Fruit fly (Drosophila melanogaster) whole organism, wandering third instar larva: ENCODE results near the gene alpha-Man-Ib.

Experiments
- Abd-B ChIP-seq: fragments of >200 bp; optimal IDR thresholded peaks from 2 replicates; lab custom pipeline; 2017; ENCODE audit warnings: missing biosample characterization, missing genetic modification characterization
- CG32264 ChIP-seq: fragments of 200-800 bp; sonication (Bioruptor generic); optimal IDR thresholded peaks from 2 replicates; lab custom pipeline; 2016; ENCODE audit warnings: missing biosample characterization, missing genetic modification characterization
- CG9705 ChIP-seq: fragments of 200-800 bp; sonication (Bioruptor generic); optimal IDR thresholded peaks from 2 replicates; lab custom pipeline; 2018; ENCODE audit warnings: missing biosample characterization, mild to moderate bottlenecking, missing genetic modification characterization
- CrebA ChIP-seq: fragments of 200-800 bp; sonication (Bioruptor generic); optimal IDR thresholded peaks from 2 replicates; lab custom pipeline; 2016; ENCODE audit warnings: missing biosample characterization, mild to moderate bottlenecking, missing genetic modification characterization, borderline replicate concordance
- Dfd ChIP-seq: fragments of >200 bp; optimal IDR thresholded peaks from 2 replicates; lab custom pipeline; 2017; ENCODE audit warnings: missing biosample characterization, missing genetic modification characterization
- Dif ChIP-seq: fragments of 200-275, 200-300 bp; sonication (Bioruptor generic); optimal IDR thresholded peaks from 2 replicates; lab custom pipeline; 2018; ENCODE audit warnings: missing biosample characterization, missing genetic modification characterization; ENCODE audit not compliant: partially characterized antibody
- Hnf4 ChIP-seq: fragments of 200-800 bp; sonication (Bioruptor generic); optimal IDR thresholded peaks from 2 replicates; lab custom pipeline; 2016; ENCODE audit warnings: missing biosample characterization, mild to moderate bottlenecking, missing genetic modification characterization
- Hr78 ChIP-seq: fragments of >200 bp; optimal IDR thresholded peaks from 2 replicates; lab custom pipeline; 2017; ENCODE audit warnings: missing biosample characterization, missing genetic modification characterization
- Hr83 ChIP-seq: fragments of 200-300 bp; sonication (Bioruptor generic); optimal IDR thresholded peaks from 2 replicates; lab custom pipeline; 2016; ENCODE audit warnings: missing biosample characterization, mild to moderate bottlenecking, missing genetic modification characterization, moderate library complexity; ENCODE audit not compliant: poor library complexity, severe bottlenecking
- Jra ChIP-seq: sonication (Bioruptor generic); optimal IDR thresholded peaks from 2 replicates; lab custom pipeline; 2016; ENCODE audit warnings: missing biosample characterization, missing genetic modification characterization
- Mio ChIP-seq: sonication (Bioruptor generic); optimal IDR thresholded peaks from 2 replicates; lab custom pipeline; 2016; ENCODE audit warnings: missing biosample characterization, missing genetic modification characterization
- Myc ChIP-seq: fragments of >200 bp; optimal IDR thresholded peaks from 2 replicates; lab custom pipeline; 2017
- N ChIP-seq: fragments of >200 bp; optimal IDR thresholded peaks from 2 replicates; lab custom pipeline; 2018; ENCODE audit warnings: missing biosample characterization, missing external identifiers, missing genetic modification characterization
- Rel ChIP-seq, 2 experiments: fragments of 200-800 bp; sonication (Bioruptor generic) in 1 of 2; optimal IDR thresholded peaks; 2 replicates in 1 of 2; 3 replicates in 1 of 2; lab custom pipeline; 2016 to 2019; ENCODE audit warnings: mild to moderate bottlenecking in 2 of 2, missing biosample characterization in 2 of 2, missing genetic modification characterization in 2 of 2, moderate library complexity in 1 of 2
- Sp1 ChIP-seq: fragments of 200-800 bp; sonication (Bioruptor generic); optimal IDR thresholded peaks from 3 replicates; lab custom pipeline; 2019; ENCODE audit warnings: missing biosample characterization, mild to moderate bottlenecking, missing genetic modification characterization, moderate library complexity
- Vsx2 ChIP-seq: fragments of 200-300, 225-300 bp; sonication (Bioruptor generic); optimal IDR thresholded peaks from 2 replicates; lab custom pipeline; 2018; ENCODE audit warnings: missing biosample characterization, missing genetic modification characterization; ENCODE audit not compliant: partially characterized antibody
- br ChIP-seq: fragments of 200-800 bp; sonication (Bioruptor generic); optimal IDR thresholded peaks from 2 replicates; lab custom pipeline; 2016; ENCODE audit warnings: missing biosample characterization, missing genetic modification characterization
- dl ChIP-seq, 2 experiments: fragments of 175-275, 200-275 bp in 1 of 2; fragments of 200-275 bp in 1 of 2; sonication (Bioruptor generic); optimal IDR thresholded peaks; lab custom pipeline; 2018; ENCODE audit warnings: mild to moderate bottlenecking in 2 of 2, missing biosample characterization in 2 of 2, missing genetic modification characterization in 2 of 2, moderate library complexity in 2 of 2; ENCODE audit not compliant: partially characterized antibody in 2 of 2, insufficient read depth in 1 of 2
- dmrt93B ChIP-seq: fragments of 200-800 bp; sonication (Bioruptor generic); optimal IDR thresholded peaks from 2 replicates; lab custom pipeline; 2018; ENCODE audit warnings: missing biosample characterization, mild to moderate bottlenecking, missing genetic modification characterization
- dsf ChIP-seq: sonication (Bioruptor generic); optimal IDR thresholded peaks from 2 replicates; lab custom pipeline; 2016; ENCODE audit warnings: missing biosample characterization, missing genetic modification characterization, borderline replicate concordance
- ey ChIP-seq: fragments of 200-800 bp; sonication (Bioruptor generic); optimal IDR thresholded peaks from 2 replicates; lab custom pipeline; 2016; ENCODE audit warnings: missing biosample characterization, missing genetic modification characterization
- foxo ChIP-seq, 2 experiments: fragments of 200-800 bp; sonication (Bioruptor generic); optimal IDR thresholded peaks; 2 replicates in 1 of 2; 3 replicates in 1 of 2; lab custom pipeline; 2016 to 2017; ENCODE audit warnings: missing biosample characterization in 2 of 2, missing genetic modification characterization in 2 of 2
- fru ChIP-seq: fragments of 200-800 bp; sonication (Bioruptor generic); optimal IDR thresholded peaks from 3 replicates; lab custom pipeline; 2016; ENCODE audit warnings: missing biosample characterization, mild to moderate bottlenecking, missing genetic modification characterization
- h ChIP-seq: fragments of 200-800 bp; sonication (Bioruptor generic); optimal IDR thresholded peaks from 3 replicates; lab custom pipeline; 2016; ENCODE audit warnings: missing biosample characterization, mild to moderate bottlenecking, missing genetic modification characterization
- jim ChIP-seq: fragments of 175-275, 200-325 bp; sonication (Bioruptor generic); optimal IDR thresholded peaks from 2 replicates; lab custom pipeline; 2016; ENCODE audit warnings: missing biosample characterization, mild to moderate bottlenecking, missing genetic modification characterization
- lola ChIP-seq: fragments of >200 bp; optimal IDR thresholded peaks from 2 replicates; lab custom pipeline; 2017; ENCODE audit warnings: missing biosample characterization, missing genetic modification characterization
- pan ChIP-seq: fragments of >200 bp; optimal IDR thresholded peaks from 2 replicates; lab custom pipeline; 2017
- psq ChIP-seq: fragments of 200-800 bp; sonication (Bioruptor generic); optimal IDR thresholded peaks from 3 replicates; lab custom pipeline; 2017; ENCODE audit warnings: missing biosample characterization, mild to moderate bottlenecking, missing genetic modification characterization, moderate library complexity
- rgr ChIP-seq: fragments of 200-800 bp; sonication (Bioruptor generic); optimal IDR thresholded peaks from 3 replicates; lab custom pipeline; 2016; ENCODE audit warnings: missing biosample characterization, mild to moderate bottlenecking, missing genetic modification characterization
- sage ChIP-seq: fragments of 200-800 bp; sonication (Bioruptor generic); optimal IDR thresholded peaks from 2 replicates; lab custom pipeline; 2016; ENCODE audit warnings: missing biosample characterization, mild to moderate bottlenecking, missing genetic modification characterization
- sv ChIP-seq: fragments of 200-800 bp; sonication (Bioruptor generic); optimal IDR thresholded peaks from 3 replicates; lab custom pipeline; 2016; ENCODE audit warnings: missing biosample characterization, missing genetic modification characterization
- tai ChIP-seq: sonication (Bioruptor generic); optimal IDR thresholded peaks from 2 replicates; lab custom pipeline; 2016; ENCODE audit warnings: missing biosample characterization, missing genetic modification characterization
- usp ChIP-seq: fragments of >200 bp; optimal IDR thresholded peaks from 2 replicates; lab custom pipeline; 2017; ENCODE audit warnings: missing biosample characterization, missing genetic modification characterization
- woc ChIP-seq: sonication (Bioruptor generic); optimal IDR thresholded peaks from 2 replicates; lab custom pipeline; 2016; ENCODE audit warnings: missing biosample characterization, mild to moderate bottlenecking, missing genetic modification characterization

The alpha-Man-Ib gene

dm6 chr3R:29074001-29074609 lies 38.5 kb downstream of the alpha-Man-Ib start (continued):
- TF ChIP-seq ey (GFP tag; lab: Kevin White, UChicago) (no peak), sage (GFP tag; lab: Kevin White, UChicago) (no peak)

- peak; percentile 10 for TF ChIP-seq rgr (GFP tag; lab: Kevin White, UChicago)
- TF ChIP-seq Dfd (GFP tag; lab: Kevin White, UChicago) = no peak
- TF ChIP-seq foxo (GFP tag; optimal IDR thresholded peaks at IDR 0.05; lab: Kevin White, UChicago) = peak in 1 of 2 experiments; percentile 25
- peak; percentile 34 for TF ChIP-seq ey (GFP tag; lab: Kevin White, UChicago)
- peak; percentile 44 for TF ChIP-seq h (GFP tag; lab: Kevin White, UChicago)
- TF ChIP-seq fru (GFP tag; lab: Kevin White, UChicago) = peak; percentile 53
- TF ChIP-seq pan (lab: Kevin White, UChicago) = no peak
- peak; percentile 25 for TF ChIP-seq psq (GFP tag; lab: Kevin White, UChicago)
- TF ChIP-seq Sp1 = peak; percentile 7
- no peak for TF ChIP-seq Vsx2 (GFP tag; lab: Kevin White, UChicago)
- TF ChIP-seq woc = peak; percentile 14
Observed at dm6 chr3R:29072834-29073233, 39.8 kb downstream of the alpha-Man-Ib start.

- TF ChIP-seq sage (GFP tag; lab: Kevin White, UChicago) (no peak), h (GFP tag; lab: Kevin White, UChicago) (peak; percentile 7), Hnf4 (peak; percentile 8), rgr (GFP tag; lab: Kevin White, UChicago) (peak; percentile 10), Vsx2 (GFP tag; lab: Kevin White, UChicago) (no peak), Abd-B (GFP tag; lab: Kevin White, UChicago) (no peak), Hr83 (peak; percentile 3)
Observed at dm6 chr3R:29071141-29071540, 41.5 kb downstream of the alpha-Man-Ib start.

dm6 chr3R:29069208-29070072 lies 43.2 kb downstream of the alpha-Man-Ib start:
- TF ChIP-seq sv (no peak), Mio (GFP tag; lab: Kevin White, UChicago) (no peak), foxo (GFP tag; optimal IDR thresholded peaks at IDR 0.05; lab: Kevin White, UChicago) (no peak), h (GFP tag; lab: Kevin White, UChicago) (no peak), fru (GFP tag; lab: Kevin White, UChicago) (peak; percentile 2), Hr83 (no peak), Dif (GFP tag; lab: Kevin White, UChicago) (no peak), dsf (GFP tag; lab: Kevin White, UChicago) (no peak), Myc (no peak), Hnf4 (no peak), psq (GFP tag; lab: Kevin White, UChicago) (peak; percentile 60), Jra (GFP tag; lab: Kevin White, UChicago) (no peak), usp (no peak), CrebA (GFP tag; lab: Kevin White, UChicago) (no peak), Abd-B (GFP tag; lab: Kevin White, UChicago) (no peak), Sp1 (no peak)

- no peak for TF ChIP-seq CG32264
- no peak for TF ChIP-seq Dfd (GFP tag; lab: Kevin White, UChicago)
- TF ChIP-seq fru (GFP tag; lab: Kevin White, UChicago) = peak; percentile 42
- no peak for TF ChIP-seq Jra (GFP tag; lab: Kevin White, UChicago)
- TF ChIP-seq CrebA (GFP tag; lab: Kevin White, UChicago) = no peak
- no peak for TF ChIP-seq pan (lab: Kevin White, UChicago)
- TF ChIP-seq tai (GFP tag; lab: Kevin White, UChicago) = no peak
- TF ChIP-seq lola (GFP tag; lab: Kevin White, UChicago) = no peak
- TF ChIP-seq Vsx2 (GFP tag; lab: Kevin White, UChicago) = no peak
- TF ChIP-seq dmrt93B = no peak
- no peak for TF ChIP-seq Myc
- peak in 1 of 2 experiments; percentile 63 for TF ChIP-seq foxo (GFP tag; optimal IDR thresholded peaks at IDR 0.05; lab: Kevin White, UChicago)
- TF ChIP-seq jim (GFP tag; lab: Kevin White, UChicago) = no peak
- no peak for TF ChIP-seq psq (GFP tag; lab: Kevin White, UChicago)
- no peak for TF ChIP-seq dl (GFP tag; optimal IDR thresholded peaks at IDR 0.05; lab: Kevin White, UChicago; ENCODE audit: insufficient read depth in 1 of 2, partially characterized antibody in 2 of 2)
- no peak for TF ChIP-seq usp
- TF ChIP-seq Hr78 (GFP tag; lab: Kevin White, UChicago) = no peak
- no peak for TF ChIP-seq Mio (GFP tag; lab: Kevin White, UChicago)
- no peak for TF ChIP-seq N (GFP tag; lab: Kevin White, UChicago)
- peak; percentile 55 for TF ChIP-seq h (GFP tag; lab: Kevin White, UChicago)
- TF ChIP-seq Dif (GFP tag; lab: Kevin White, UChicago) = no peak
- peak; percentile 4 for TF ChIP-seq Rel (GFP tag; optimal IDR thresholded peaks at IDR 0.05; lab: Kevin White, UChicago)
- no peak for TF ChIP-seq Rel (tag; optimal IDR thresholded peaks at IDR 0.05; lab: Kevin White, UChicago)
- no peak for TF ChIP-seq CG9705
- TF ChIP-seq br = peak; percentile 1
Observed at dm6 chr3R:29068430-29069207, 44.0 kb downstream of the alpha-Man-Ib start.
